Worm (Caenorhabditis elegans): Measurements from ENCODE around the gene F38A1.15.

- no peak for TF ChIP-seq hmg-4 (GFP tag; optimal IDR thresholded peaks at IDR 0.05)
- no peak for TF ChIP-seq ama-1 (optimal IDR thresholded peaks at IDR 0.05)
Measured at ce11 chrIV:1199501-1199900, 43.7 kb downstream of the F38A1.15 start.
